Worm (Caenorhabditis elegans): ENCODE data around the gene F14D2.14.

F14D2.14 gene

DNA sequence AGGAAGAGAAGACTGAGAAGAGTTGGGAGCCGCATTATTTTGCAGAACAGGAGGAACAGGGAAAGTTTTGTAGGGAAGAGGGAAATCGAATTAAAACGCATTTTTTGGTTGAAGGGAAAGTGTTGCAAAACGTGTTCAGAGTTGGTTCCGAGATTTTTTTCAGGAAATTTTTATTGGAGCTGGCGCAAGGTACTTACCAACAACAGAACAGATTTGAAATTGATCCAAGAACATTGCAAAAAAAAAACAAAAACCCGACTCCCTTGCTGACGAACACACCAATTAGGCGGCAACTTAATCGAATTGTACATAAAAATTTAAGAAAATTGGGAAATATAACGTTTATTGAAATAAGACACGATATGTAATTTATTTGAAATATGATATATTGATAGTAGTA is 9.2 kb downstream of the F14D2.14 start, which contains the start of gene F14D2.7:
Gene F14D2.7, minus strand, starts transcription at position 101 of the 400 bp plus-strand sequence.
- TF ChIP-seq mab-9 (GFP tag; IDR thresholded peaks at IDR 0.05) (no peak), nhr-85 (tag) (no peak), fos-1 (tag; optimal IDR thresholded peaks at IDR 0.05) (no peak), xbp-1 (tag; optimal IDR thresholded peaks at IDR 0.05) (no peak), nhr-237 (tag; optimal IDR thresholded peaks at IDR 0.05) (no peak)

ce11 chrII:3337039-3337438 is 10.8 kb downstream of the F14D2.14 start, which contains the start of gene F14D2.19:
Gene F14D2.19, minus strand, starts transcription at chrII:3337139.
- no peak for TF ChIP-seq lsy-2 (tag; optimal IDR thresholded peaks at IDR 0.05)
- TF ChIP-seq aha-1 (tag; optimal IDR thresholded peaks at IDR 0.05): no peak
- no peak for TF ChIP-seq Y116A8C.19 (tag; optimal IDR thresholded peaks at IDR 0.05; ENCODE audit: borderline replicate concordance)
- TF ChIP-seq nhr-90 (tag; optimal IDR thresholded peaks at IDR 0.05; ENCODE audit: poor library complexity): no peak
- TF ChIP-seq skn-1 (tag; optimal IDR thresholded peaks at IDR 0.05): no peak
- no peak for TF ChIP-seq lin-39 (tag; optimal IDR thresholded peaks at IDR 0.05)
- no peak for TF ChIP-seq ceh-8 (GFP tag; optimal IDR thresholded peaks at IDR 0.05)
- no peak for TF ChIP-seq hlh-17 (GFP tag; optimal IDR thresholded peaks at IDR 0.05; ENCODE audit: borderline replicate concordance)
- TF ChIP-seq fos-1 (tag; optimal IDR thresholded peaks at IDR 0.05): no peak
- TF ChIP-seq nhr-77 (tag; optimal IDR thresholded peaks at IDR 0.05): no peak
- no peak for TF ChIP-seq nhr-237 (tag; optimal IDR thresholded peaks at IDR 0.05)
- no peak for TF ChIP-seq egl-27 (tag; optimal IDR thresholded peaks at IDR 0.05)
- no peak for TF ChIP-seq zip-4 (GFP tag; optimal IDR thresholded peaks at IDR 0.05)
- TF ChIP-seq egl-13 (tag; optimal IDR thresholded peaks at IDR 0.05): no peak
- no peak for TF ChIP-seq pax-3 (tag; optimal IDR thresholded peaks at IDR 0.05)
- no peak for TF ChIP-seq jun-1 (tag; optimal IDR thresholded peaks at IDR 0.05)
- no peak for TF ChIP-seq fkh-8 (tag; optimal IDR thresholded peaks at IDR 0.05)

DNA sequence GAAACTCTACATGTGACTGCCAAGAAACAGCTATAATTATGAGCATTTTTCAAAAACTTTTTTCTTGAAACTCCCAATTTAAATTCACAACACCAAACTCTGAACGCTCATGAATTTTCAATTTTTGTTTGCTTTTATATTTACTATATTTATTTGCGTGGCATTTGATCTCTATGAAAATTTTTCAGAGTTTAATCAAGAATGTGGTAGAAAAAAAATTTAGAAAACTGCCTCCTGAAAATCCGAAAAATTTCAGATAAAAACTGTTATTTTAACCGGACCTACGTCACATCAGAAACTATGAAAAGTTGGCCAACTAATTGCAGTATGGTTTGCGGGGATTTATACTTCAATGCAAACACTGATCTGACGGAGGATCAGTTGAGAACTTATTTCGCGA is 15.8 kb downstream of the F14D2.14 start, which contains the start of gene irld-27:
Gene irld-27, plus strand, starts transcription at position 301 of the 400 bp plus-strand sequence.
- no peak for TF ChIP-seq tbx-2 (tag; optimal IDR thresholded peaks at IDR 0.05)
- TF ChIP-seq aly-2 (tag; optimal IDR thresholded peaks at IDR 0.05): no peak

- TF ChIP-seq ces-1 (GFP tag; optimal IDR thresholded peaks at IDR 0.05): no peak
- TF ChIP-seq mef-2 (tag; optimal IDR thresholded peaks at IDR 0.05): no peak
- TF ChIP-seq nhr-47 (tag; optimal IDR thresholded peaks at IDR 0.05): no peak
- no peak for TF ChIP-seq lin-39 (tag; optimal IDR thresholded peaks at IDR 0.05)
- no peak for TF ChIP-seq blmp-1 (tag; optimal IDR thresholded peaks at IDR 0.05)
- no peak for TF ChIP-seq sptf-1 (tag; optimal IDR thresholded peaks at IDR 0.05)
- no peak for TF ChIP-seq fkh-4 (tag; optimal IDR thresholded peaks at IDR 0.05; ENCODE audit: borderline replicate concordance)
- TF ChIP-seq dsc-1 (tag; optimal IDR thresholded peaks at IDR 0.05): no peak
- no peak for TF ChIP-seq nhr-20 (tag; optimal IDR thresholded peaks at IDR 0.05)
- TF ChIP-seq swsn-7 (tag; optimal IDR thresholded peaks at IDR 0.05): no peak
- no peak for TF ChIP-seq nhr-12 (tag; optimal IDR thresholded peaks at IDR 0.05)
- no peak for TF ChIP-seq vab-15 (tag; optimal IDR thresholded peaks at IDR 0.05)
- no peak for TF ChIP-seq unc-98 (GFP tag; IDR thresholded peaks at IDR 0.05)
- no peak for TF ChIP-seq hlh-4 (tag; optimal IDR thresholded peaks at IDR 0.05)
- no peak for TF ChIP-seq fkh-8 (tag; optimal IDR thresholded peaks at IDR 0.05)
- TF ChIP-seq pqm-1 (tag; optimal IDR thresholded peaks at IDR 0.05): no peak
These were observed 20.7 kb downstream of the F14D2.14 start, which contains the start of gene Y46D2A.3 for ce11 chrII:3327104-3327503. Gene Y46D2A.3, minus strand, starts transcription at chrII:3327204.

DNA sequence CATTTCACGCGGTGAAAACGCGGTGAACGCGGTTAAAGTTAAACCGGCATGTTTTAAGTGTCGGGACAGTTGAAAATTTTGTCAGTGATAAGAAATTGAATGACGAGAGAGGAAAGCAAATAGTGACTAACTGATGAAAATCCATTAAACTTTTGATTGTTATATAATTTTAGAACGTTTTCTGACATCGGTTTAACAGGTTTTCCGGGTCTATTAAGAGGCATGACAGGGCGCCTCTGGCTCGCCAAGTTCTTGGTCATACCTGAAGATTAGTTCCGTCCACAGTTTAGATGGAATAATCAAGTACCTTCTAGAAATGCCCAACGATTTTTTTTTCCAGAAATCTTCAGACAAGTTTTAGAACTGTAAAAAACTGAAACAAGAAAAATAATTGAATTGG is 24.6 kb downstream of the F14D2.14 start, which contains the start of gene Y46D2A.2:
Gene Y46D2A.2, minus strand, starts transcription at position 101 of the 400 bp plus-strand sequence.
- TF ChIP-seq egl-27 (tag; optimal IDR thresholded peaks at IDR 0.05) (no peak), elt-2 (tag; optimal IDR thresholded peaks at IDR 0.05) (peak; percentile 9)
